Worm (Caenorhabditis elegans) whole organism, midembryonic: ENCODE results near the gene K12H6.7.

Experiments used
- T22C8.4 ChIP-seq: fragments of 200-800 bp; sonication (Bioruptor generic); IDR thresholded peaks from 2 replicates; pipeline ENCODE4 v1.3.6; 2022; ENCODE audit warnings: missing genetic modification characterization, missing compliant biosample characterization
- cog-1 ChIP-seq: sonication (generic microtip); optimal IDR thresholded peaks from 2 replicates; lab custom pipeline; 2016; ENCODE audit warnings: missing genetic modification characterization, missing compliant biosample characterization
- flt-1 ChIP-seq: fragments of 200-800 bp; sonication (Bioruptor generic); IDR thresholded peaks from 2 replicates; pipeline ENCODE4 v1.3.6; 2022; ENCODE audit warnings: missing genetic modification characterization, missing compliant biosample characterization
- klf-2 ChIP-seq: fragments of 200-800 bp; sonication (Bioruptor generic); conservative IDR thresholded peaks from 2 replicates; pipeline ENCODE4 v1.3.6; 2022; ENCODE audit warnings: missing genetic modification reagents, missing genetic modification characterization, missing compliant biosample characterization
- med-1 ChIP-seq: sonication (generic microtip); optimal IDR thresholded peaks from 2 replicates; lab custom pipeline; 2017; ENCODE audit warnings: missing genetic modification characterization, mild to moderate bottlenecking, missing compliant biosample characterization, antibody characterized with exemption, missing genetic modification reagents; ENCODE audit not compliant: insufficient read depth
- ref-1 ChIP-seq: fragments of 200-800 bp; sonication (Bioruptor generic); conservative IDR thresholded peaks from 2 replicates; pipeline ENCODE4 v1.3.6; 2022; ENCODE audit warnings: missing genetic modification reagents, missing genetic modification characterization, missing compliant biosample characterization
- tab-1 ChIP-seq: fragments of 200-800 bp; sonication (Bioruptor generic); IDR thresholded peaks from 2 replicates; pipeline ENCODE4 v1.3.6; 2022; ENCODE audit warnings: missing genetic modification characterization, missing compliant biosample characterization
- ztf-23 ChIP-seq: fragments of 200-800 bp; sonication (Bioruptor generic); IDR thresholded peaks from 2 replicates; pipeline ENCODE4 v1.3.6; 2022; ENCODE audit warnings: missing genetic modification reagents, missing genetic modification characterization, missing compliant biosample characterization
- ztf-29 ChIP-seq: fragments of 200-800 bp; sonication (Bioruptor generic); IDR thresholded peaks from 2 replicates; pipeline ENCODE4 v1.3.6; 2022; ENCODE audit warnings: missing genetic modification reagents, missing genetic modification characterization, missing compliant biosample characterization

Gene K12H6.7

ce11 chrII:2807674-2808206 lies 29.0 kb downstream of the K12H6.7 start, which contains the start of gene K12H6.12:
TSS of gene K12H6.12 (plus strand) at chrII:2808156.
- TF ChIP-seq flt-1 (GFP tag; lab: Robert Waterston, UW) (no peak), klf-2 (no peak), ztf-23 (no peak), cog-1 (no peak), med-1 (no peak), ztf-29 (GFP tag; lab: Robert Waterston, UW) (no peak), ref-1 (GFP tag; lab: Robert Waterston, UW) (no peak), tab-1 (no peak), T22C8.4 (GFP tag; lab: Robert Waterston, UW) (no peak)

- no peak for TF ChIP-seq flt-1 (GFP tag; lab: Robert Waterston, UW)
- TF ChIP-seq ztf-23: no peak
- TF ChIP-seq cog-1: no peak
- TF ChIP-seq tab-1: no peak
Observed at ce11 chrII:2805566-2805965, 31.2 kb downstream of the K12H6.7 start.

ce11 chrII:2804949-2805348 lies 31.8 kb downstream of the K12H6.7 start:
- no peak for TF ChIP-seq ztf-29 (GFP tag; lab: Robert Waterston, UW)
- TF ChIP-seq flt-1 (GFP tag; lab: Robert Waterston, UW): no peak
- TF ChIP-seq T22C8.4 (GFP tag; lab: Robert Waterston, UW): no peak
- TF ChIP-seq ref-1 (GFP tag; lab: Robert Waterston, UW): no peak

- TF ChIP-seq flt-1 (GFP tag; lab: Robert Waterston, UW) (no peak), ref-1 (GFP tag; lab: Robert Waterston, UW) (no peak)
Observed at ce11 chrII:2804245-2804644, 32.5 kb downstream of the K12H6.7 start.

ce11 chrII:2802804-2803586 lies 33.8 kb downstream of the K12H6.7 start:
- no peak for TF ChIP-seq T22C8.4 (GFP tag; lab: Robert Waterston, UW)
- TF ChIP-seq cog-1: no peak
- no peak for TF ChIP-seq ztf-29 (GFP tag; lab: Robert Waterston, UW)
- no peak for TF ChIP-seq klf-2
- no peak for TF ChIP-seq med-1
- no peak for TF ChIP-seq flt-1 (GFP tag; lab: Robert Waterston, UW)
- no peak for TF ChIP-seq tab-1
- no peak for TF ChIP-seq ztf-23
- no peak for TF ChIP-seq ref-1 (GFP tag; lab: Robert Waterston, UW)

- TF ChIP-seq tab-1 (no peak), ztf-23 (no peak), ztf-29 (GFP tag; lab: Robert Waterston, UW) (no peak)
Observed at ce11 chrII:2801764-2802163, 35.0 kb downstream of the K12H6.7 start.

ce11 chrII:2800550-2801233 lies 36.1 kb downstream of the K12H6.7 start, which contains the start of gene nhr-119:
TSS of gene nhr-119 (minus strand) at chrII:2800600.
- TF ChIP-seq cog-1: peak; percentile 10
- TF ChIP-seq ref-1 (GFP tag; lab: Robert Waterston, UW): no peak

- no peak for TF ChIP-seq T22C8.4 (GFP tag; lab: Robert Waterston, UW)
- no peak for TF ChIP-seq tab-1
- TF ChIP-seq med-1: no peak
- TF ChIP-seq ref-1 (GFP tag; lab: Robert Waterston, UW): no peak
- no peak for TF ChIP-seq klf-2
- no peak for TF ChIP-seq flt-1 (GFP tag; lab: Robert Waterston, UW)
- TF ChIP-seq ztf-23: no peak
Observed at ce11 chrII:2797951-2798350, 38.8 kb downstream of the K12H6.7 start.

- TF ChIP-seq ref-1 (GFP tag; lab: Robert Waterston, UW) (no peak), med-1 (no peak), T22C8.4 (GFP tag; lab: Robert Waterston, UW) (no peak), flt-1 (GFP tag; lab: Robert Waterston, UW) (no peak), cog-1 (no peak), tab-1 (no peak), klf-2 (no peak), ztf-29 (GFP tag; lab: Robert Waterston, UW) (no peak), ztf-23 (no peak)
Observed at ce11 chrII:2796431-2796830, 40.3 kb downstream of the K12H6.7 start.

- no peak for TF ChIP-seq tab-1
- TF ChIP-seq klf-2: no peak
- no peak for TF ChIP-seq ref-1 (GFP tag; lab: Robert Waterston, UW)
- TF ChIP-seq med-1: no peak
Observed at ce11 chrII:2795413-2795812, 41.3 kb downstream of the K12H6.7 start.

- no peak for TF ChIP-seq med-1
- TF ChIP-seq cog-1: no peak
Observed at ce11 chrII:2791693-2792092, 45.1 kb downstream of the K12H6.7 start.
